Fruit fly (Drosophila melanogaster): ENCODE measurements around the gene Gmd.

The Gmd gene

dm6 chr2L:4930541-4930940 is 46.3 kb downstream of the Gmd start (continued):
- TF ChIP-seq Gug (GFP tag; IDR thresholded peaks at IDR 0.05) (no peak), ara (GFP tag; IDR thresholded peaks at IDR 0.05) (peak; percentile 39; the same call in 1 of the 2 replicates)

dm6 chr2L:4928340-4928739 is 48.5 kb downstream of the Gmd start:
- TF ChIP-seq Dbx (GFP tag; IDR thresholded peaks at IDR 0.05) = peak; percentile 57; the same call in 1 of the 3 replicates
- TF ChIP-seq Hmr (GFP tag; optimal IDR thresholded peaks at IDR 0.05) = peak; percentile 70
- TF ChIP-seq org-1 (GFP tag; optimal IDR thresholded peaks at IDR 0.05) = no peak
- no peak for TF ChIP-seq lov (optimal IDR thresholded peaks at IDR 0.05)
- TF ChIP-seq lov (GFP tag; IDR thresholded peaks at IDR 0.05) = no peak
- TF ChIP-seq Meics (GFP tag; optimal IDR thresholded peaks at IDR 0.05) = peak; percentile 28
- TF ChIP-seq CG7357 (GFP tag; IDR thresholded peaks at IDR 0.05) = no peak
- TF ChIP-seq otp (GFP tag; IDR thresholded peaks at IDR 0.05) = no peak
- peak; percentile 16 for TF ChIP-seq CG34376 (GFP tag; optimal IDR thresholded peaks at IDR 0.05)
- TF ChIP-seq ftz-f1 (GFP tag; optimal IDR thresholded peaks at IDR 0.05) = no peak
- peak; percentile 81 for TF ChIP-seq scrt (GFP tag; optimal IDR thresholded peaks at IDR 0.05)
- no peak for TF ChIP-seq NfI (GFP tag; optimal IDR thresholded peaks at IDR 0.05)
- TF ChIP-seq Drgx (GFP tag; IDR thresholded peaks at IDR 0.05) = 0 out of 2 replicates have a peak, but pooled peaks have one; percentile 22
- TF ChIP-seq CG15514 (GFP tag; optimal IDR thresholded peaks at IDR 0.05) = peak; percentile 45
- TF ChIP-seq Rfx (GFP tag; IDR thresholded peaks at IDR 0.05) = peak; percentile 42; the same call in 1 of the 2 replicates
- peak; percentile 98 for TF ChIP-seq CG15601 (tag; optimal IDR thresholded peaks at IDR 0.05)
- TF ChIP-seq CG14014 (GFP tag; IDR thresholded peaks at IDR 0.05) = peak; percentile 18; the same call in 1 of the 2 replicates
- peak; percentile 91 for TF ChIP-seq Deaf1 (tag; optimal IDR thresholded peaks at IDR 0.05)
- TF ChIP-seq Fer1 (GFP tag; optimal IDR thresholded peaks at IDR 0.05) = peak; percentile 79
- TF ChIP-seq vfl (GFP tag; optimal IDR thresholded peaks at IDR 0.05) = no peak
- TF ChIP-seq lola (GFP tag; optimal IDR thresholded peaks at IDR 0.05) = no peak
- peak; percentile 17 for TF ChIP-seq CG17385 (GFP tag; optimal IDR thresholded peaks at IDR 0.05)
- TF ChIP-seq CG18599 (GFP tag; optimal IDR thresholded peaks at IDR 0.05) = peak; percentile 73
- no peak for TF ChIP-seq Hand (GFP tag; optimal IDR thresholded peaks at IDR 0.05)
- TF ChIP-seq CG13894 (tag; optimal IDR thresholded peaks at IDR 0.05) = peak; percentile 100
- TF ChIP-seq Med (GFP tag) = peak; percentile 26
- TF ChIP-seq stc (GFP tag; IDR thresholded peaks at IDR 0.05) = 0 out of 2 replicates have a peak, but pooled peaks have one; percentile 22
- no peak for TF ChIP-seq CG4282 (GFP tag; optimal IDR thresholded peaks at IDR 0.05)
- peak; percentile 31 for TF ChIP-seq caup (GFP tag; optimal IDR thresholded peaks at IDR 0.05; ENCODE audit: severe bottlenecking)
- TF ChIP-seq CG32532 (GFP tag; IDR thresholded peaks at IDR 0.05) = peak; percentile 65; the same call in 1 of the 2 replicates
- TF ChIP-seq B-H2 (GFP tag; optimal IDR thresholded peaks at IDR 0.05) = peak; percentile 67
- TF ChIP-seq Taf1 (GFP tag; IDR thresholded peaks at IDR 0.05) = no peak
- TF ChIP-seq CG6765 (GFP tag; optimal IDR thresholded peaks at IDR 0.05) = peak; percentile 58
- peak; percentile 68 for TF ChIP-seq lab (GFP tag; optimal IDR thresholded peaks at IDR 0.05)
- TF ChIP-seq Atf6 (GFP tag; IDR thresholded peaks at IDR 0.05) = peak; percentile 54
- 0 out of 2 replicates have a peak, but pooled peaks have one; percentile 25 for TF ChIP-seq sim (GFP tag; IDR thresholded peaks at IDR 0.05)
- peak; percentile 20 for TF ChIP-seq odd (GFP tag; optimal IDR thresholded peaks at IDR 0.05)
- TF ChIP-seq so (GFP tag; IDR thresholded peaks at IDR 0.05) = 0 out of 3 replicates have a peak, but pooled peaks have one; percentile 34

All from whole organism, embryonic.